Fruit fly (Drosophila melanogaster): Measurements from ENCODE around the gene lcs.

Gene lcs

dm6 chrX:21373659-21374426 lies 23.3 kb downstream of the lcs start, which contains the start of gene slgA (continued):
- TF ChIP-seq Sp1 (GFP tag; optimal IDR thresholded peaks at IDR 0.05) (peak; percentile 36), Abd-B (GFP tag; optimal IDR thresholded peaks at IDR 0.05) (no peak), tai (GFP tag; optimal IDR thresholded peaks at IDR 0.05) (peak; percentile 6)

DNA sequence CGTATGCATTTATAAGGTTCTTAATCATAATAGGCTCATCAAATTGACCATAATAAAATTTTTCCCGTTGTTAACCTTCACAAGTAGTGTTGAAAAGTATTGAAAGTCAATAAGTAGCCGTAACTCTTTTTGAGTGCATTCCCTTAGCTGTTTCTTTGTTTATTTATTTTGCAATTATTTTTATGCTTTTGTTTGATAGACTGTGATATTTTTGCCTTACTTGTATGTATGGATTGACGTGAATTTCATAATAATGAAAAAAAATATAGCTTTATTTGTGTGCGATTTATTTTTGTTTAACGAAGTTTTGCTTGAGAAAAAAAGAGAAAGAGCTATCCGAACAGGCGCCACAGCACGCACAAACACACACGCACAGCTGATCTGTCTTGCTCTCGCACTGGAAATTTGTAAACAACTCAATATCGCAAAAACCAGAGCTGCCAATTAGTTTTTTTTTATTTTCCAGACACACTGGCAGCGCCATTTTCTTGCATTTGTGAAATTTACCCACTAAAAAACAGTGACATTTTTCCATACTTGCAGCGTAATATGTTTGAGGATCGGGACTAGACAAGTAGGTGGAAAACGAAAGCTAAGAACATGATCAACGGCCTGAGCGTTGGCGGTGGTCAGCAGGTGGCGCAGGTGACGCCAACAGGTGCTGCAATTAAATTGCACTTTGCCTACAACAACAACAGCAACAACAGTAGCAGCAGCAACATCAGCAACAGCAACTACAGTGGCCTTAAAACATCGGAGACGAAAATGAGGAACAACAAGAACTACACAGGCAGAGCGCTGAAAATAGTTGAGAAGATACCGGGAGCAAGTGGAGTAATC lies 27.7 kb downstream of the lcs start:
- no peak for TF ChIP-seq dmrt93B (GFP tag; optimal IDR thresholded peaks at IDR 0.05)
- TF ChIP-seq Mio (GFP tag; optimal IDR thresholded peaks at IDR 0.05): no peak
- TF ChIP-seq jim (GFP tag; optimal IDR thresholded peaks at IDR 0.05): no peak
- TF ChIP-seq tai (GFP tag; optimal IDR thresholded peaks at IDR 0.05): peak; percentile 28
- no peak for TF ChIP-seq Rel (GFP tag; optimal IDR thresholded peaks at IDR 0.05)
- peak; percentile 83 for TF ChIP-seq Rel (tag; optimal IDR thresholded peaks at IDR 0.05)
- no peak for TF ChIP-seq Sp1 (GFP tag; optimal IDR thresholded peaks at IDR 0.05)
- TF ChIP-seq OdsH (GFP tag; optimal IDR thresholded peaks at IDR 0.05): peak; percentile 12
- peak; percentile 1 for TF ChIP-seq rgr (GFP tag; optimal IDR thresholded peaks at IDR 0.05)
- no peak for TF ChIP-seq CG32264 (GFP tag; optimal IDR thresholded peaks at IDR 0.05)
- no peak for TF ChIP-seq psq (GFP tag; optimal IDR thresholded peaks at IDR 0.05)
- no peak for TF ChIP-seq CrebA (GFP tag; optimal IDR thresholded peaks at IDR 0.05; ENCODE audit: borderline replicate concordance)

DNA sequence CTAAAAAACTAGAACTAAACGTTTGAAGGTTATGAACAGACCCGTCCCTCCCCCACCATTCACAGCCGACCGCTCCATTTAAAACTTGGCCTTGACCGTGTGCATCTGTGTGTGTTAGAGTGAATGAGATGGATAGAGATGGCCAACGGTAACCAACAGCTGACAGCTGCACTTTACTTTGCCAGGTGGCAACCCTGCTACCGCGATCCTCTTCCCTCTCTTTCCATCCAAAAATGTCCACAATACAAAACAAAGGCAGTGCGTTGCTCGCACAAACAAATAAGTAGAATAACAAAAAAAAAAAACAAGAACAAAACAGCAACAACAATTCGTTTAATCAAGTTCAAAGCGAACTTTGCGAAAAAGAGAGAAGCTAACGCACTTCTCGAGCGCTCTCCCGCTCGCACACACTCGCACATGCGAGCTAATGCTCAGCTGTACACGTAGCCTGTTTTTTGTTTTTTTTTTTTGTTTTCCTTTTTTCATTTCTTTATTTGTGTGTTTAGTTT lies 28.7 kb downstream of the lcs start:
- TF ChIP-seq usp (GFP tag; optimal IDR thresholded peaks at IDR 0.05) (no peak), HLH106 (tag; optimal IDR thresholded peaks at IDR 0.05) (no peak), rgr (GFP tag; optimal IDR thresholded peaks at IDR 0.05) (peak; percentile 4), br (GFP tag; optimal IDR thresholded peaks at IDR 0.05) (peak; percentile 2), Mio (GFP tag; optimal IDR thresholded peaks at IDR 0.05) (no peak), Hr83 (GFP tag; optimal IDR thresholded peaks at IDR 0.05; ENCODE audit: poor library complexity, severe bottlenecking) (peak; percentile 20), N (GFP tag; optimal IDR thresholded peaks at IDR 0.05) (no peak), CG32264 (GFP tag; optimal IDR thresholded peaks at IDR 0.05) (no peak), jim (GFP tag; optimal IDR thresholded peaks at IDR 0.05) (peak; percentile 72), Rel (GFP tag; optimal IDR thresholded peaks at IDR 0.05) (no peak), Rel (tag; optimal IDR thresholded peaks at IDR 0.05) (peak; percentile 5), Jra (GFP tag; optimal IDR thresholded peaks at IDR 0.05) (no peak), Hr78 (GFP tag; optimal IDR thresholded peaks at IDR 0.05) (no peak), h (GFP tag; optimal IDR thresholded peaks at IDR 0.05) (peak; percentile 37), CrebA (GFP tag; optimal IDR thresholded peaks at IDR 0.05; ENCODE audit: borderline replicate concordance) (peak; percentile 90), Dif (GFP tag; optimal IDR thresholded peaks at IDR 0.05; ENCODE audit: partially characterized antibody) (peak; percentile 26), OdsH (GFP tag; optimal IDR thresholded peaks at IDR 0.05) (peak; percentile 7), Vsx2 (GFP tag; optimal IDR thresholded peaks at IDR 0.05; ENCODE audit: partially characterized antibody) (no peak)

DNA sequence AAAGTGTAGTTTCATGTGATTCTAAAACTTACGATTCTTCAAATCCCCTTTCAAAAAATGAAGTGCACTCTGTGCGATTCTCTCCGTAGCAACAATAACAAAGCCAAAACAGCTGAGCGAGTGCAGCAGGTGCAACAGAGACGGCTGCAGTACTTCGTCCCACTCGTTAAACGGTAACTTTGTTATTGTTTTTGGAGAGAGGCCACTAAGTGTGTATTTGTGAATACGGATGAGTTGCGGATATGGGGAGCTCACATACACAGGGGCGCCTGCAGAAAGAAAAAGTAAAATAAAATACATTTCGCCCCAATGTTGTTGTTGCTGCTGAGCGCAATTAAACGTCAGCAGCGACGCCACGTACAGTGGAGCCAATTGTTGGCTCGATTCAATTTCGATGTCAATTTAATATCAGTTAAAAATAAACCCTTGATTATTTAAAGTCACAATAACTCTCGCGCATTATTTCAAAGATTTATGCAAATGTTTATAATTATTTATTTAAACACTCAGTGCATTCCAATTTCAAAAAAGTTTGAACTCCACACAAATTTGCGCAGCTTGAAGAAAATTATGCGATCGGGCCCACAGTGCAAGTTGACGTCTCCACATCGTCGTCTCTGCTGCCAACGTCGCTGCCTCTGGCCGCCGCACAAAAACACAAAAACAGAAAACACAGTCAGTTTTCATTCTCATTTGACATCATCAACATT lies 29.6 kb downstream of the lcs start:
- TF ChIP-seq jim (GFP tag; optimal IDR thresholded peaks at IDR 0.05) (peak; percentile 23), brk (GFP tag; optimal IDR thresholded peaks at IDR 0.05) (peak; percentile 92), Rel (GFP tag; optimal IDR thresholded peaks at IDR 0.05) (peak; percentile 94), Rel (tag; optimal IDR thresholded peaks at IDR 0.05) (peak; percentile 90), h (GFP tag; optimal IDR thresholded peaks at IDR 0.05) (peak; percentile 99), HLH106 (tag; optimal IDR thresholded peaks at IDR 0.05) (peak; percentile 98), Myc (optimal IDR thresholded peaks at IDR 0.05) (no peak), br (GFP tag; optimal IDR thresholded peaks at IDR 0.05) (peak; percentile 99), Hr83 (GFP tag; optimal IDR thresholded peaks at IDR 0.05; ENCODE audit: poor library complexity, severe bottlenecking) (peak; percentile 14), Dif (GFP tag; optimal IDR thresholded peaks at IDR 0.05; ENCODE audit: partially characterized antibody) (peak; percentile 26), tai (GFP tag; optimal IDR thresholded peaks at IDR 0.05) (peak; percentile 93), dl (GFP tag; optimal IDR thresholded peaks at IDR 0.05; ENCODE audit: insufficient read depth in 1 of 2, partially characterized antibody in 2 of 2) (no peak), rgr (GFP tag; optimal IDR thresholded peaks at IDR 0.05) (peak; percentile 98), CrebA (GFP tag; optimal IDR thresholded peaks at IDR 0.05; ENCODE audit: borderline replicate concordance) (no peak), ey (GFP tag; optimal IDR thresholded peaks at IDR 0.05) (peak; percentile 98), sage (GFP tag; optimal IDR thresholded peaks at IDR 0.05) (peak; percentile 95), Hnf4 (GFP tag; optimal IDR thresholded peaks at IDR 0.05) (peak; percentile 96), OdsH (GFP tag; optimal IDR thresholded peaks at IDR 0.05) (peak; percentile 98), usp (GFP tag; optimal IDR thresholded peaks at IDR 0.05) (no peak), Mio (GFP tag; optimal IDR thresholded peaks at IDR 0.05) (peak; percentile 80), woc (GFP tag; optimal IDR thresholded peaks at IDR 0.05) (peak; percentile 96), dmrt93B (GFP tag; optimal IDR thresholded peaks at IDR 0.05) (peak; percentile 98), pan (optimal IDR thresholded peaks at IDR 0.05) (no peak), Jra (GFP tag; optimal IDR thresholded peaks at IDR 0.05) (peak; percentile 92), sv (GFP tag; optimal IDR thresholded peaks at IDR 0.05) (peak; percentile 95), Sp1 (GFP tag; optimal IDR thresholded peaks at IDR 0.05) (peak; percentile 99), Hr78 (GFP tag; optimal IDR thresholded peaks at IDR 0.05) (no peak), Abd-B (GFP tag; optimal IDR thresholded peaks at IDR 0.05) (no peak), fru (GFP tag; optimal IDR thresholded peaks at IDR 0.05) (peak; percentile 99), CG9705 (GFP tag; optimal IDR thresholded peaks at IDR 0.05) (peak; percentile 99), GATAd (GFP tag; optimal IDR thresholded peaks at IDR 0.05) (peak; percentile 68)
